Worm (Caenorhabditis elegans) whole organism, young adult: ENCODE data around the gene F23D12.1.

Experiments used
- B0261.1 ChIP-seq: sonication (generic microtip); optimal IDR thresholded peaks from 2 replicates; lab custom pipeline; 2016; ENCODE audit warnings: mild to moderate bottlenecking, missing genetic modification characterization, moderate library complexity, missing compliant biosample characterization
- ets-4 ChIP-seq: fragments of 200-800 bp; sonication (Bioruptor generic); optimal IDR thresholded peaks from 2 replicates; lab custom pipeline; 2018; ENCODE audit warnings: mild to moderate bottlenecking, missing genetic modification characterization, missing compliant biosample characterization
- lsy-27 ChIP-seq: sonication (generic microtip); optimal IDR thresholded peaks from 2 replicates; lab custom pipeline; 2017; ENCODE audit warnings: missing genetic modification characterization, mild to moderate bottlenecking, missing compliant biosample characterization, antibody characterized with exemption, missing genotype, borderline replicate concordance; ENCODE audit not compliant: insufficient read depth
- snpc-3.4 ChIP-seq: sonication (generic microtip); optimal IDR thresholded peaks from 2 replicates; lab custom pipeline; 2017; ENCODE audit warnings: missing genetic modification characterization, mild to moderate bottlenecking, missing compliant biosample characterization, antibody characterized with exemption, moderate library complexity, missing genotype, missing genetic modification reagents

- TF ChIP-seq ets-4 (GFP tag; lab: Kevin White, UChicago): no peak
- TF ChIP-seq B0261.1: no peak
- TF ChIP-seq lsy-27 (tag; lab: Kevin White, UChicago): no peak
- no peak for TF ChIP-seq snpc-3.4 (tag; lab: Kevin White, UChicago)
Observed at ce11 chrX:14442321-14442720, 14.4 kb upstream of the F23D12.1 start, which contains the start of gene F23D12.3.
